Fruit fly (Drosophila melanogaster) whole organism, embryonic: ENCODE results near the gene CG34357.
A peak's percentile ranks its signal among the peaks of the same experiment; 100 is the strongest.

ENCODE experiments used
- Atf3 ChIP-seq: fragments of 200-800 bp; sonication (Bioruptor generic); optimal IDR thresholded peaks from 3 replicates; lab custom pipeline; 2016; ENCODE audit warnings: missing biosample characterization, missing genetic modification characterization
- Atf6 ChIP-seq: fragments of 200-800 bp; sonication (Bioruptor generic); IDR thresholded peaks from 2 replicates; pipeline ENCODE4 v1.3.6; 2022; ENCODE audit warnings: missing biosample characterization, missing genetic modification characterization
- CG10565 ChIP-seq: fragments of 200-800 bp; sonication (Bioruptor generic); optimal IDR thresholded peaks from 3 replicates; lab custom pipeline; 2016; ENCODE audit warnings: missing biosample characterization, mild to moderate bottlenecking, missing genetic modification characterization
- CG11085 ChIP-seq: fragments of 200-800 bp; sonication (Bioruptor generic); IDR thresholded peaks from 2 replicates; pipeline ENCODE4 v1.3.6; 2022; ENCODE audit warnings: missing biosample characterization, missing genetic modification characterization
- CG11696 ChIP-seq: fragments of 200-800 bp; sonication (Bioruptor generic); IDR thresholded peaks from 2 replicates; pipeline ENCODE4 v1.3.6; 2022; ENCODE audit warnings: missing biosample characterization, missing genetic modification characterization
- CG12236 ChIP-seq: fragments of 200-800 bp; sonication (Bioruptor generic); optimal IDR thresholded peaks from 2 replicates; lab custom pipeline; 2016; ENCODE audit warnings: missing biosample characterization, missing genetic modification characterization
- CG1233 ChIP-seq: fragments of 200-800 bp; sonication (Bioruptor generic); optimal IDR thresholded peaks from 4 replicates; lab custom pipeline; 2018; ENCODE audit warnings: missing biosample characterization, mild to moderate bottlenecking, missing genetic modification characterization
- CG12942 ChIP-seq: fragments of 200-800 bp; sonication (Bioruptor generic); optimal IDR thresholded peaks from 3 replicates; lab custom pipeline; 2016; ENCODE audit warnings: missing biosample characterization, missing genetic modification characterization
- CG13624 ChIP-seq: fragments of 200-800 bp; sonication (Bioruptor generic); optimal IDR thresholded peaks from 2 replicates; lab custom pipeline; 2016; ENCODE audit warnings: missing biosample characterization, missing genetic modification characterization
- CG2129 ChIP-seq: fragments of 200-800 bp; sonication (Bioruptor generic); IDR thresholded peaks from 2 replicates; pipeline ENCODE4 v1.3.6; 2022; ENCODE audit warnings: missing biosample characterization, missing genetic modification characterization; ENCODE audit not compliant: partially characterized antibody
- CG30403 ChIP-seq: fragments of 200-800 bp; sonication (Bioruptor generic); optimal IDR thresholded peaks from 3 replicates; lab custom pipeline; 2016; ENCODE audit warnings: missing biosample characterization, missing genetic modification characterization
- CG31224 ChIP-seq: fragments of 200-800 bp; sonication (Bioruptor generic); IDR thresholded peaks from 2 replicates; pipeline ENCODE4 v1.3.6; 2022; ENCODE audit warnings: missing biosample characterization, missing genetic modification characterization
- CG31365 ChIP-seq: fragments of 200-800 bp; sonication (Bioruptor generic); optimal IDR thresholded peaks from 2 replicates; lab custom pipeline; 2018; ENCODE audit warnings: missing biosample characterization, mild to moderate bottlenecking, missing genetic modification characterization
- CG32772 ChIP-seq: fragments of 200-800 bp; sonication (Bioruptor generic); IDR thresholded peaks from 2 replicates; pipeline ENCODE4 v1.3.6; 2022; ENCODE audit warnings: missing biosample characterization, missing genetic modification characterization
- CG34376 ChIP-seq: fragments of 200-800 bp; sonication (Bioruptor generic); optimal IDR thresholded peaks from 2 replicates; lab custom pipeline; 2018; ENCODE audit warnings: missing biosample characterization, mild to moderate bottlenecking, missing genetic modification characterization
- CG34422 ChIP-seq: fragments of 200-800 bp; sonication (Bioruptor generic); IDR thresholded peaks from 3 replicates; pipeline ENCODE4 v1.3.6; 2022; ENCODE audit warnings: missing biosample characterization, missing genetic modification characterization
- CG4730 ChIP-seq: fragments of 200-800 bp; sonication (Bioruptor generic); IDR thresholded peaks from 2 replicates; pipeline ENCODE4 v1.3.6; 2022; ENCODE audit warnings: missing biosample characterization, missing genetic modification characterization
- CG6175 ChIP-seq: fragments of 200-800 bp; sonication (Bioruptor generic); IDR thresholded peaks from 3 replicates; pipeline ENCODE4 v1.3.6; 2022; ENCODE audit warnings: missing biosample characterization, missing genetic modification characterization
- CG6791 ChIP-seq: fragments of 200-800 bp; sonication (Bioruptor generic); IDR thresholded peaks from 3 replicates; pipeline ENCODE4 v1.3.6; 2022; ENCODE audit warnings: missing biosample characterization, missing genetic modification characterization; ENCODE audit not compliant: partially characterized antibody
- CG7745 ChIP-seq: fragments of 200-800 bp; sonication (Bioruptor generic); optimal IDR thresholded peaks from 2 replicates; lab custom pipeline; 2018; ENCODE audit warnings: missing biosample characterization, mild to moderate bottlenecking, missing genetic modification characterization, moderate library complexity
- CG8924 ChIP-seq: fragments of 200-800 bp; optimal IDR thresholded peaks from 3 replicates; lab custom pipeline; 2019; ENCODE audit warnings: missing biosample characterization, mild to moderate bottlenecking, missing genetic modification characterization, moderate library complexity
- Chrac-16 ChIP-seq: fragments of 200-800 bp; sonication (Bioruptor generic); optimal IDR thresholded peaks from 3 replicates; lab custom pipeline; 2016; ENCODE audit warnings: missing biosample characterization, missing genetic modification characterization
- E2f2 ChIP-seq: fragments of 200-800 bp; sonication (Bioruptor generic); IDR thresholded peaks from 2 replicates; pipeline ENCODE4 v1.3.6; 2022; ENCODE audit warnings: missing biosample characterization, missing genetic modification characterization
- Ets65A ChIP-seq: fragments of 200-800 bp; sonication (Bioruptor generic); peaks from one replicate; lab custom pipeline; 2016; ENCODE audit warnings: missing biosample characterization, missing genetic modification characterization
- Fer1 ChIP-seq: fragments of 200-800 bp; sonication (Bioruptor generic); optimal IDR thresholded peaks from 2 replicates; lab custom pipeline; 2017; ENCODE audit warnings: missing biosample characterization, mild to moderate bottlenecking, missing genetic modification characterization
- Fer3 ChIP-seq: fragments of 200-800 bp; sonication (Bioruptor generic); optimal IDR thresholded peaks from 2 replicates; lab custom pipeline; 2018; ENCODE audit warnings: missing biosample characterization, mild to moderate bottlenecking, missing genetic modification characterization, moderate library complexity
- H2.0 ChIP-seq: fragments of 200-800 bp; sonication (Bioruptor generic); IDR thresholded peaks from 2 replicates; pipeline ENCODE4 v1.3.6; 2022; ENCODE audit warnings: missing biosample characterization, missing genetic modification characterization
- HHEX ChIP-seq: fragments of 200-800 bp; sonication (Bioruptor generic); optimal IDR thresholded peaks from 3 replicates; lab custom pipeline; 2017; ENCODE audit warnings: missing biosample characterization, mild to moderate bottlenecking, missing genetic modification characterization, missing genetic modification reagents
- Lim3 ChIP-seq: fragments of 200-800 bp; sonication (Bioruptor generic); IDR thresholded peaks from 2 replicates; pipeline ENCODE4 v1.3.6; 2022; ENCODE audit warnings: missing biosample characterization, missing genetic modification characterization
- Meics ChIP-seq: fragments of 200-800 bp; sonication (Bioruptor generic); optimal IDR thresholded peaks from 2 replicates; lab custom pipeline; 2017; ENCODE audit warnings: missing biosample characterization, mild to moderate bottlenecking, missing genetic modification characterization
- Myb ChIP-seq: fragments of 200-800 bp; sonication (Bioruptor generic); optimal IDR thresholded peaks from 2 replicates; lab custom pipeline; 2016; ENCODE audit warnings: missing biosample characterization, missing genetic modification characterization
- Sry-β ChIP-seq: fragments of 200-800 bp; sonication (Bioruptor generic); optimal IDR thresholded peaks from 2 replicates; lab custom pipeline; 2018; ENCODE audit warnings: missing biosample characterization, mild to moderate bottlenecking, missing genetic modification characterization, moderate library complexity
- Vsx1 ChIP-seq: fragments of 200-800 bp; sonication (Bioruptor generic); optimal IDR thresholded peaks from 2 replicates; lab custom pipeline; 2017; ENCODE audit warnings: missing biosample characterization, mild to moderate bottlenecking, missing genetic modification characterization, missing genetic modification reagents
- Xrp1 ChIP-seq: fragments of 200-800 bp; sonication (Bioruptor generic); IDR thresholded peaks from 2 replicates; pipeline ENCODE4 v1.3.6; 2022; ENCODE audit warnings: missing biosample characterization, missing genetic modification characterization
- crc ChIP-seq: fragments of 200-800 bp; sonication (Bioruptor generic); optimal IDR thresholded peaks from 2 replicates; lab custom pipeline; 2016; ENCODE audit warnings: missing biosample characterization, missing genetic modification characterization
- exex ChIP-seq: fragments of 200-800 bp; sonication (Bioruptor generic); optimal IDR thresholded peaks from 4 replicates; lab custom pipeline; 2018; ENCODE audit warnings: missing biosample characterization, mild to moderate bottlenecking, missing genetic modification characterization, moderate library complexity
- fd64A ChIP-seq: fragments of 200-800 bp; sonication (Bioruptor generic); optimal IDR thresholded peaks from 3 replicates; lab custom pipeline; 2018; ENCODE audit warnings: missing biosample characterization, mild to moderate bottlenecking, missing genetic modification characterization
- fru ChIP-seq: fragments of >200 bp; optimal IDR thresholded peaks from 2 replicates; lab custom pipeline; 2017
- kni ChIP-seq: fragments of 200-800 bp; sonication (Bioruptor generic); optimal IDR thresholded peaks from 3 replicates; lab custom pipeline; 2017; ENCODE audit warnings: mild to moderate bottlenecking, missing biosample characterization, missing genetic modification reagents, missing genetic modification characterization
- knrl ChIP-seq: fragments of 200-800 bp; sonication (Bioruptor generic); IDR thresholded peaks from 3 replicates; pipeline ENCODE4 v1.3.6; 2022; ENCODE audit warnings: missing biosample characterization, missing genetic modification characterization; ENCODE audit not compliant: partially characterized antibody
- lbe ChIP-seq: fragments of 200-800 bp; sonication (Bioruptor generic); optimal IDR thresholded peaks from 2 replicates; lab custom pipeline; 2016; ENCODE audit warnings: missing biosample characterization, mild to moderate bottlenecking, missing genetic modification characterization
- nau ChIP-seq: fragments of 200-800 bp; sonication (Bioruptor generic); optimal IDR thresholded peaks from 3 replicates; lab custom pipeline; 2017; ENCODE audit warnings: missing biosample characterization, mild to moderate bottlenecking, missing genetic modification characterization, missing genetic modification reagents
- org-1 ChIP-seq: fragments of 200-800 bp; sonication (Bioruptor generic); optimal IDR thresholded peaks from 2 replicates; lab custom pipeline; 2017; ENCODE audit warnings: missing biosample characterization, missing genetic modification characterization
- pb ChIP-seq: fragments of 200-800 bp; sonication (Bioruptor generic); optimal IDR thresholded peaks from 3 replicates; lab custom pipeline; 2016; ENCODE audit warnings: missing biosample characterization, missing genetic modification characterization
- sd ChIP-seq: fragments of 200-800 bp; sonication (Bioruptor generic); optimal IDR thresholded peaks from 3 replicates; lab custom pipeline; 2018; ENCODE audit warnings: missing biosample characterization, mild to moderate bottlenecking, missing genetic modification characterization, moderate library complexity
- sob ChIP-seq: fragments of 200-800 bp; sonication (Bioruptor generic); IDR thresholded peaks from 2 replicates; pipeline ENCODE4 v1.3.6; 2022; ENCODE audit warnings: missing biosample characterization, missing genetic modification characterization
- ssp ChIP-seq: fragments of 200-800 bp; sonication (Bioruptor generic); IDR thresholded peaks from 2 replicates; pipeline ENCODE4 v1.3.6; 2022; ENCODE audit warnings: missing biosample characterization, missing genetic modification characterization
- sug ChIP-seq: fragments of 200-800 bp; optimal IDR thresholded peaks from 2 replicates; lab custom pipeline; 2019; ENCODE audit warnings: missing biosample characterization, mild to moderate bottlenecking, missing genetic modification characterization, moderate library complexity
- tgo ChIP-seq: fragments of 200-800 bp; sonication (Bioruptor generic); IDR thresholded peaks from 3 replicates; pipeline ENCODE4 v1.3.6; 2022; ENCODE audit warnings: missing biosample characterization, missing genetic modification characterization
- tll ChIP-seq, 2 experiments: fragments of 200-800 bp in 1 of 2; fragments of >200 bp in 1 of 2; sonication (Bioruptor generic) in 1 of 2; optimal IDR thresholded peaks; 2 replicates each; lab custom pipeline; 2017 to 2019; ENCODE audit warnings: missing biosample characterization in 2 of 2, missing genetic modification characterization in 2 of 2, mild to moderate bottlenecking in 1 of 2, moderate library complexity in 1 of 2
- tup ChIP-seq: fragments of 200-800 bp; sonication (Bioruptor generic); optimal IDR thresholded peaks from 2 replicates; lab custom pipeline; 2016; ENCODE audit warnings: missing biosample characterization, mild to moderate bottlenecking, missing genetic modification characterization, moderate library complexity
- usp ChIP-seq: fragments of >200 bp; optimal IDR thresholded peaks from 2 replicates; lab custom pipeline; 2017; ENCODE audit warnings: missing biosample characterization, missing genetic modification characterization
- vvl ChIP-seq: fragments of 200-800 bp; sonication (Bioruptor generic); IDR thresholded peaks from 2 replicates; pipeline ENCODE4 v1.3.6; 2022; ENCODE audit warnings: missing biosample characterization, missing genetic modification characterization

The CG34357 gene

DNA sequence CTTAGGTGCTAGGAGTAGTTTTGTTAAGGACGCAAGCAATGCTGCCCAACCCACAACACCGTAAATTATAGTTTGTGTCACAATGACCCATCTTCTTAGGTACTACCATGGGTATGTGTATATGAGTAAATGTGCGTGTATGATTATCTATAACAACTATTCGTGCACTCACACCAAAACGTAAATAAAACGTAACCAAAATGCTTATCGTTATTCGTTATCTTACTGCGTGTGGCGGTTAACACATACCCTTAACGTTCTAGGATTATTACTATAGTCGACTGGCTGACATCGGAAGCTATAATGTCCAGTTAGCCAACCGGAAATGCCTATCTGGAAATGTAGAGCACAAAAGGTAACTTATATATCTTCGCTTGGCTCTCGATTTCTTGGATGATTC lies 112.8 kb downstream of the CG34357 start (continued):
- TF ChIP-seq sd (tag; lab: Kevin White, UChicago) (peak; percentile 27), Ets65A (GFP tag; lab: Kevin White, UChicago) (no peak), Myb (GFP tag; lab: Kevin White, UChicago) (no peak), Xrp1 (GFP tag; lab: Robert Waterston, UW) (no peak), CG12942 (no peak), fru (lab: Kevin White, UChicago) (no peak), CG32772 (no peak), Fer3 (no peak), kni (GFP tag; lab: Kevin White, UChicago) (no peak), CG8924 (tag; lab: Kevin White, UChicago) (no peak), Chrac-16 (GFP tag; lab: Kevin White, UChicago) (no peak), knrl (GFP tag; lab: Robert Waterston, UW) (no peak), CG30403 (GFP tag; lab: Kevin White, UChicago) (no peak), vvl (GFP tag; lab: Robert Waterston, UW) (no peak), CG13624 (GFP tag; lab: Kevin White, UChicago) (no peak), nau (no peak), CG34422 (no peak), CG34376 (GFP tag; lab: Kevin White, UChicago) (peak; percentile 1), Atf6 (GFP tag; lab: Robert Waterston, UW) (no peak), CG31365 (tag; lab: Kevin White, UChicago) (no peak), Fer1 (GFP tag; lab: Kevin White, UChicago) (peak; percentile 31), sug (tag; lab: Kevin White, UChicago) (peak; percentile 16), CG31224 (GFP tag; lab: Robert Waterston, UW) (no peak), CG1233 (GFP tag; lab: Kevin White, UChicago) (no peak), org-1 (no peak), CG10565 (GFP tag; lab: Kevin White, UChicago) (no peak), sob (GFP tag; lab: Robert Waterston, UW) (no peak), tgo (GFP tag; lab: Robert Waterston, UW) (no peak), Vsx1 (no peak), tup (GFP tag; lab: Kevin White, UChicago) (no peak), pb (GFP tag; lab: Kevin White, UChicago) (no peak), Atf3 (GFP tag; lab: Kevin White, UChicago) (no peak), CG11696 (GFP tag; lab: Robert Waterston, UW) (no peak), tll (GFP tag; optimal IDR thresholded peaks at IDR 0.05; lab: Kevin White, UChicago) (no peak), CG6791 (no peak), CG4730 (GFP tag; lab: Robert Waterston, UW) (no peak), lbe (GFP tag; lab: Kevin White, UChicago) (no peak), CG6175 (GFP tag; lab: Robert Waterston, UW) (no peak), usp (GFP tag; lab: Kevin White, UChicago) (no peak), Lim3 (GFP tag; lab: Robert Waterston, UW) (no peak), exex (peak; percentile 57), CG2129 (GFP tag; lab: Robert Waterston, UW) (no peak), ssp (GFP tag; lab: Robert Waterston, UW) (no peak), HHEX (GFP tag; lab: Kevin White, UChicago) (no peak), E2f2 (GFP tag; lab: Robert Waterston, UW) (no peak), Meics (GFP tag; lab: Kevin White, UChicago) (no peak), CG7745 (tag; lab: Kevin White, UChicago) (no peak), H2.0 (GFP tag; lab: Robert Waterston, UW) (no peak), CG11085 (GFP tag; lab: Robert Waterston, UW) (no peak), fd64A (GFP tag; lab: Kevin White, UChicago) (no peak), crc (GFP tag; lab: Kevin White, UChicago) (no peak), CG12236 (GFP tag; lab: Kevin White, UChicago) (no peak), Sry-β (GFP tag; lab: Kevin White, UChicago) (no peak)
